Fruit fly (Drosophila melanogaster) whole organism, embryonic: ENCODE results near the gene ck.
A peak's percentile ranks its signal among the peaks of the same experiment; 100 is the strongest.

Experiments used
- Atf6 ChIP-seq: fragments of 200-800 bp; sonication (Bioruptor generic); IDR thresholded peaks from 2 replicates; pipeline ENCODE4 v1.3.6; 2022; ENCODE audit warnings: missing biosample characterization, missing genetic modification characterization
- Bdp1 ChIP-seq: fragments of 200-800 bp; sonication (Bioruptor generic); optimal IDR thresholded peaks from 3 replicates; lab custom pipeline; 2016; ENCODE audit warnings: missing biosample characterization, missing genetic modification characterization
- CG10267 ChIP-seq: fragments of 200-800 bp; sonication (Bioruptor generic); optimal IDR thresholded peaks from 2 replicates; lab custom pipeline; 2018; ENCODE audit warnings: missing biosample characterization, mild to moderate bottlenecking, missing genetic modification characterization, moderate library complexity
- CG10274 ChIP-seq: fragments of 200-800 bp; sonication (Bioruptor generic); optimal IDR thresholded peaks from 3 replicates; lab custom pipeline; 2017; ENCODE audit warnings: missing biosample characterization, mild to moderate bottlenecking, missing genetic modification characterization
- CG11398 ChIP-seq: fragments of 200-800 bp; sonication (Bioruptor generic); optimal IDR thresholded peaks from 2 replicates; lab custom pipeline; 2016; ENCODE audit warnings: missing biosample characterization, missing genetic modification characterization
- CG11560 ChIP-seq: fragments of 200-800 bp; sonication (Bioruptor generic); IDR thresholded peaks from 3 replicates; pipeline ENCODE4 v1.3.6; 2022; ENCODE audit warnings: missing biosample characterization, missing genetic modification characterization
- CG1233 ChIP-seq: fragments of 200-800 bp; sonication (Bioruptor generic); optimal IDR thresholded peaks from 4 replicates; lab custom pipeline; 2018; ENCODE audit warnings: missing biosample characterization, mild to moderate bottlenecking, missing genetic modification characterization
- CG12744 ChIP-seq: fragments of 200-800 bp; sonication (Bioruptor generic); optimal IDR thresholded peaks from 2 replicates; lab custom pipeline; 2016; ENCODE audit warnings: missing biosample characterization, missing genetic modification characterization
- CG12769 ChIP-seq: fragments of 200-800 bp; sonication (Bioruptor generic); optimal IDR thresholded peaks from 2 replicates; lab custom pipeline; 2019; ENCODE audit warnings: missing biosample characterization, mild to moderate bottlenecking, missing genetic modification characterization, moderate library complexity
- CG14667 ChIP-seq: fragments of 200-800 bp; sonication (Bioruptor generic); IDR thresholded peaks from 2 replicates; pipeline ENCODE4 v1.3.6; 2022; ENCODE audit warnings: missing biosample characterization, missing genetic modification characterization
- CG1647 ChIP-seq: fragments of 200-800 bp; sonication (Bioruptor generic); optimal IDR thresholded peaks from 3 replicates; lab custom pipeline; 2016; ENCODE audit warnings: missing biosample characterization, missing genetic modification characterization
- CG17359 ChIP-seq: fragments of 200-800 bp; sonication (Bioruptor generic); optimal IDR thresholded peaks from 3 replicates; lab custom pipeline; 2018; ENCODE audit warnings: missing biosample characterization, mild to moderate bottlenecking, missing genetic modification characterization, moderate library complexity
- CG17802 ChIP-seq: fragments of 200-800 bp; sonication (Bioruptor generic); optimal IDR thresholded peaks from 2 replicates; lab custom pipeline; 2018; ENCODE audit warnings: missing biosample characterization, mild to moderate bottlenecking, missing genetic modification characterization, moderate library complexity
- CG17829 ChIP-seq: fragments of 200-800 bp; optimal IDR thresholded peaks from 2 replicates; lab custom pipeline; 2019; ENCODE audit warnings: missing biosample characterization, mild to moderate bottlenecking, missing genetic modification characterization, moderate library complexity
- CG2116 ChIP-seq: fragments of 200-800 bp; sonication (Bioruptor generic); optimal IDR thresholded peaks from 3 replicates; lab custom pipeline; 2018; ENCODE audit warnings: missing biosample characterization, mild to moderate bottlenecking, missing genetic modification characterization
- CG4282 ChIP-seq: fragments of 200-800 bp; sonication (Bioruptor generic); optimal IDR thresholded peaks from 2 replicates; lab custom pipeline; 2016; ENCODE audit warnings: missing biosample characterization, missing genetic modification characterization
- CG6791 ChIP-seq: fragments of 200-800 bp; sonication (Bioruptor generic); IDR thresholded peaks from 3 replicates; pipeline ENCODE4 v1.3.6; 2022; ENCODE audit warnings: missing biosample characterization, missing genetic modification characterization; ENCODE audit not compliant: partially characterized antibody
- CG7357 ChIP-seq: fragments of 200-800 bp; sonication (Bioruptor generic); IDR thresholded peaks from 3 replicates; pipeline ENCODE4 v1.3.6; 2022; ENCODE audit warnings: missing biosample characterization, missing genetic modification characterization
- CG7987 ChIP-seq: fragments of 200-800 bp; sonication (Bioruptor generic); optimal IDR thresholded peaks from 2 replicates; lab custom pipeline; 2018; ENCODE audit warnings: missing biosample characterization, mild to moderate bottlenecking, missing genetic modification characterization, moderate library complexity
- CG8089 ChIP-seq: fragments of 200-800 bp; sonication (Bioruptor generic); optimal IDR thresholded peaks from 3 replicates; lab custom pipeline; 2016; ENCODE audit warnings: missing biosample characterization, missing genetic modification characterization
- CG9797 ChIP-seq: fragments of 200-800 bp; sonication (Bioruptor generic); optimal IDR thresholded peaks from 3 replicates; lab custom pipeline; 2018; ENCODE audit warnings: missing biosample characterization, mild to moderate bottlenecking, missing genetic modification characterization
- Fer2 ChIP-seq: fragments of 200-800 bp; sonication (Bioruptor generic); optimal IDR thresholded peaks from 2 replicates; lab custom pipeline; 2018; ENCODE audit warnings: missing biosample characterization, mild to moderate bottlenecking, missing genetic modification characterization, moderate library complexity
- Fer3 ChIP-seq: fragments of 200-800 bp; sonication (Bioruptor generic); optimal IDR thresholded peaks from 2 replicates; lab custom pipeline; 2018; ENCODE audit warnings: missing biosample characterization, mild to moderate bottlenecking, missing genetic modification characterization, moderate library complexity
- H15 ChIP-seq: fragments of 200-800 bp; sonication (Bioruptor generic); IDR thresholded peaks from 3 replicates; pipeline ENCODE4 v1.3.6; 2022; ENCODE audit warnings: missing biosample characterization, missing genetic modification characterization
- HLH3B ChIP-seq: fragments of 200-800 bp; sonication (Bioruptor generic); IDR thresholded peaks from 2 replicates; pipeline ENCODE4 v1.3.6; 2022; ENCODE audit warnings: missing biosample characterization, missing genetic modification characterization
- Hand ChIP-seq: fragments of 200-800 bp; sonication (Bioruptor generic); optimal IDR thresholded peaks from 2 replicates; lab custom pipeline; 2017; ENCODE audit warnings: mild to moderate bottlenecking, missing biosample characterization, missing genetic modification reagents, missing genetic modification characterization
- Meics ChIP-seq: fragments of 200-800 bp; sonication (Bioruptor generic); optimal IDR thresholded peaks from 2 replicates; lab custom pipeline; 2017; ENCODE audit warnings: missing biosample characterization, mild to moderate bottlenecking, missing genetic modification characterization
- NK7.1 ChIP-seq: fragments of 200-800 bp; sonication (Bioruptor generic); optimal IDR thresholded peaks from 3 replicates; lab custom pipeline; 2016; ENCODE audit warnings: missing biosample characterization, missing genetic modification characterization
- Oaz ChIP-seq: fragments of 200-800 bp; sonication (Bioruptor generic); IDR thresholded peaks from 2 replicates; pipeline ENCODE4 v1.3.6; 2022; ENCODE audit warnings: missing biosample characterization, missing genetic modification characterization
- Oli ChIP-seq: fragments of 200-800 bp; sonication (Bioruptor generic); optimal IDR thresholded peaks from 2 replicates; lab custom pipeline; 2018; ENCODE audit warnings: missing biosample characterization, mild to moderate bottlenecking, missing genetic modification characterization, moderate library complexity
- Ravus ChIP-seq: fragments of 200-800 bp; sonication (Bioruptor generic); IDR thresholded peaks from 2 replicates; pipeline ENCODE4 v1.3.6; 2022; ENCODE audit warnings: missing biosample characterization, missing genetic modification characterization
- Rx ChIP-seq: fragments of 200-800 bp; sonication (Bioruptor generic); IDR thresholded peaks from 2 replicates; pipeline ENCODE4 v1.3.6; 2022; ENCODE audit warnings: missing biosample characterization, missing genetic modification characterization
- aop ChIP-seq: fragments of 200-800 bp; sonication (Bioruptor generic); IDR thresholded peaks from 2 replicates; pipeline ENCODE4 v1.3.6; 2022; ENCODE audit warnings: missing biosample characterization, missing genetic modification characterization
- ara ChIP-seq: fragments of 200-800 bp; sonication (Bioruptor generic); IDR thresholded peaks from 2 replicates; pipeline ENCODE4 v1.3.6; 2022; ENCODE audit warnings: missing biosample characterization, missing genetic modification characterization
- bowl ChIP-seq: fragments of 200-800 bp; sonication (Bioruptor generic); IDR thresholded peaks from 2 replicates; pipeline ENCODE4 v1.3.6; 2022; ENCODE audit warnings: missing biosample characterization, missing genetic modification characterization
- crol ChIP-seq: fragments of 200-800 bp; sonication (Bioruptor generic); IDR thresholded peaks from 2 replicates; pipeline ENCODE4 v1.3.6; 2022; ENCODE audit warnings: missing biosample characterization, missing genetic modification characterization
- cwo ChIP-seq: fragments of 200-800 bp; sonication (Bioruptor generic); optimal IDR thresholded peaks from 3 replicates; lab custom pipeline; 2017; ENCODE audit warnings: missing biosample characterization, missing genetic modification characterization, mild to moderate bottlenecking, moderate library complexity, missing genetic modification reagents
- da ChIP-seq: fragments of 200-800 bp; sonication (Bioruptor generic); optimal IDR thresholded peaks from 2 replicates; lab custom pipeline; 2016; ENCODE audit warnings: missing biosample characterization, missing genetic modification characterization
- fd102C ChIP-seq: fragments of 200-800 bp; sonication (Bioruptor generic); optimal IDR thresholded peaks from 2 replicates; lab custom pipeline; 2018; ENCODE audit warnings: missing biosample characterization, mild to moderate bottlenecking, missing genetic modification characterization, moderate library complexity
- ham ChIP-seq: fragments of 200-800 bp; sonication (Bioruptor generic); IDR thresholded peaks from 2 replicates; pipeline ENCODE4 v1.3.6; 2022; ENCODE audit warnings: missing biosample characterization, missing genetic modification characterization
- kah ChIP-seq: fragments of 200-800 bp; sonication (Bioruptor generic); optimal IDR thresholded peaks from 2 replicates; lab custom pipeline; 2018; ENCODE audit warnings: missing biosample characterization, mild to moderate bottlenecking, missing genetic modification characterization
- ken ChIP-seq: fragments of 200-800 bp; sonication (Bioruptor generic); IDR thresholded peaks from 3 replicates; pipeline ENCODE4 v1.3.6; 2022; ENCODE audit warnings: missing biosample characterization, missing genetic modification characterization
- p53 ChIP-seq: fragments of 200-800 bp; sonication (Bioruptor generic); optimal IDR thresholded peaks from 2 replicates; lab custom pipeline; 2016; ENCODE audit warnings: missing biosample characterization, missing genetic modification characterization
- pita ChIP-seq: fragments of 200-800 bp; sonication (Bioruptor generic); optimal IDR thresholded peaks from 2 replicates; lab custom pipeline; 2017; ENCODE audit warnings: missing biosample characterization, mild to moderate bottlenecking, missing genetic modification characterization
- prd ChIP-seq, 3 experiments: fragments of >200 bp in 2 of 3; fragments of 200-800 bp in 1 of 3; sonication (Bioruptor generic) in 1 of 3; optimal IDR thresholded peaks in 2 of 3; IDR thresholded peaks in 1 of 3; 2 replicates in 2 of 3; 3 replicates in 1 of 3; pipeline versions ENCODE4 v1.3.6 to Lab custom; 2017 to 2022; ENCODE audit warnings: missing biosample characterization in 1 of 3, missing genetic modification characterization in 1 of 3
- pzg ChIP-seq: fragments of 200-800 bp; sonication (Bioruptor generic); optimal IDR thresholded peaks from 3 replicates; lab custom pipeline; 2018; ENCODE audit warnings: missing biosample characterization, mild to moderate bottlenecking, missing genetic modification characterization, moderate library complexity
- tll ChIP-seq, 2 experiments: fragments of 200-800 bp in 1 of 2; fragments of >200 bp in 1 of 2; sonication (Bioruptor generic) in 1 of 2; optimal IDR thresholded peaks; 2 replicates each; lab custom pipeline; 2017 to 2019; ENCODE audit warnings: missing biosample characterization in 2 of 2, missing genetic modification characterization in 2 of 2, mild to moderate bottlenecking in 1 of 2, moderate library complexity in 1 of 2
- tup ChIP-seq: fragments of 200-800 bp; sonication (Bioruptor generic); optimal IDR thresholded peaks from 2 replicates; lab custom pipeline; 2016; ENCODE audit warnings: missing biosample characterization, mild to moderate bottlenecking, missing genetic modification characterization, moderate library complexity
- unc-4 ChIP-seq: fragments of 200-800 bp; sonication (Bioruptor generic); IDR thresholded peaks from 2 replicates; pipeline ENCODE4 v1.3.6; 2022; ENCODE audit warnings: missing biosample characterization, missing genetic modification characterization; ENCODE audit not compliant: partially characterized antibody
- wek ChIP-seq: fragments of 200-800 bp; sonication (Bioruptor generic); optimal IDR thresholded peaks from 3 replicates; lab custom pipeline; 2018; ENCODE audit warnings: missing biosample characterization, mild to moderate bottlenecking, missing genetic modification characterization, moderate library complexity

Gene ck

dm6 chr2L:15009703-15010102 lies 48.0 kb downstream of the ck start, which contains the start of the genes THG and Rnmt (continued):
- TF ChIP-seq H15 (peak; percentile 83), tup (GFP tag; lab: Kevin White, UChicago) (peak; percentile 76), Oli (peak; percentile 75), ara (GFP tag; lab: Robert Waterston, UW) (peak; percentile 86), fd102C (GFP tag; lab: Kevin White, UChicago) (no peak), Ravus (GFP tag; lab: Robert Waterston, UW) (peak; percentile 28; the same call in 1 of the 2 replicates), CG14667 (GFP tag; lab: Robert Waterston, UW) (peak; percentile 76), CG7357 (no peak; the same call in 2 of the 3 replicates), CG11560 (tag; lab: Robert Waterston, UW) (peak; percentile 51; the same call in 1 of the 3 replicates), ken (GFP tag; lab: Robert Waterston, UW) (peak; percentile 85), prd (optimal IDR thresholded peaks at IDR 0.05; lab: Kevin White, UChicago) (no peak), prd (GFP tag; IDR thresholded peaks at IDR 0.05; lab: Robert Waterston, UW) (peak; percentile 93), kah (peak; percentile 7), CG17359 (tag; lab: Kevin White, UChicago) (peak; percentile 72), CG17829 (tag; lab: Kevin White, UChicago) (peak; percentile 85), CG8089 (GFP tag; lab: Kevin White, UChicago) (peak; percentile 30), Fer2 (tag; lab: Kevin White, UChicago) (peak; percentile 77), Atf6 (GFP tag; lab: Robert Waterston, UW) (peak; percentile 87), CG7987 (GFP tag; lab: Kevin White, UChicago) (no peak), CG6791 (peak; percentile 82), unc-4 (peak; percentile 93), CG12769 (peak; percentile 79), CG4282 (GFP tag; lab: Kevin White, UChicago) (no peak), CG9797 (GFP tag; lab: Kevin White, UChicago) (peak; percentile 30), CG12744 (GFP tag; lab: Kevin White, UChicago) (peak; percentile 58), Rx (GFP tag; lab: Robert Waterston, UW) (peak; percentile 75), CG1233 (GFP tag; lab: Kevin White, UChicago) (peak; percentile 63), da (GFP tag; lab: Kevin White, UChicago) (no peak), CG10274 (no peak), Meics (GFP tag; lab: Kevin White, UChicago) (peak; percentile 72), Bdp1 (GFP tag; lab: Kevin White, UChicago) (peak; percentile 28), pzg (GFP tag; lab: Kevin White, UChicago) (peak; percentile 54), Fer3 (tag; lab: Kevin White, UChicago) (peak; percentile 78), aop (GFP tag; lab: Robert Waterston, UW) (peak; percentile 50; the same call in 1 of the 2 replicates), CG1647 (GFP tag; lab: Kevin White, UChicago) (peak; percentile 54), NK7.1 (peak; percentile 0), wek (no peak), Hand (GFP tag; lab: Kevin White, UChicago) (peak; percentile 32), CG11398 (GFP tag; lab: Kevin White, UChicago) (no peak), CG17802 (tag; lab: Kevin White, UChicago) (peak; percentile 45), Oaz (GFP tag; lab: Robert Waterston, UW) (peak; percentile 57), bowl (GFP tag; lab: Robert Waterston, UW) (peak; percentile 58), ham (GFP tag; lab: Robert Waterston, UW) (peak; percentile 46; the same call in 1 of the 2 replicates), CG2116 (GFP tag; lab: Kevin White, UChicago) (peak; percentile 84), HLH3B (GFP tag; lab: Robert Waterston, UW) (peak; percentile 82), pita (no peak), tll (GFP tag; optimal IDR thresholded peaks at IDR 0.05; lab: Kevin White, UChicago) (no peak), crol (GFP tag; lab: Robert Waterston, UW) (peak; percentile 33; the same call in 1 of the 2 replicates), cwo (GFP tag; lab: Kevin White, UChicago) (peak; percentile 52), CG10267 (tag; lab: Kevin White, UChicago) (peak; percentile 84), p53 (GFP tag; lab: Kevin White, UChicago) (peak; percentile 33)
